Fruit fly (Drosophila melanogaster) whole organism, embryonic: Measurements from ENCODE around the gene CG43880.

Experiments
- CG11560 ChIP-seq: fragments of 200-800 bp; sonication (Bioruptor generic); IDR thresholded peaks from 3 replicates; pipeline ENCODE4 v1.3.6; 2022; ENCODE audit warnings: missing biosample characterization, missing genetic modification characterization
- CG12659 ChIP-seq: fragments of 200-800 bp; sonication (Bioruptor generic); optimal IDR thresholded peaks from 3 replicates; lab custom pipeline; 2017; ENCODE audit warnings: mild to moderate bottlenecking, missing biosample characterization, missing genetic modification reagents, missing genetic modification characterization
- CG13624 ChIP-seq: fragments of 200-800 bp; sonication (Bioruptor generic); optimal IDR thresholded peaks from 2 replicates; lab custom pipeline; 2016; ENCODE audit warnings: missing biosample characterization, missing genetic modification characterization
- CG14014 ChIP-seq: fragments of 200-800 bp; sonication (Bioruptor generic); IDR thresholded peaks from 2 replicates; pipeline ENCODE4 v1.3.6; 2022; ENCODE audit warnings: missing biosample characterization, missing genetic modification characterization
- CG14860 ChIP-seq: fragments of 200-800 bp; sonication (Bioruptor generic); IDR thresholded peaks from 3 replicates; pipeline ENCODE4 v1.3.6; 2022; ENCODE audit warnings: missing biosample characterization, missing genetic modification characterization; ENCODE audit not compliant: partially characterized antibody
- CG15479 ChIP-seq: fragments of 200-800 bp; sonication (Bioruptor generic); optimal IDR thresholded peaks from 3 replicates; lab custom pipeline; 2019; ENCODE audit warnings: missing biosample characterization, mild to moderate bottlenecking, missing genetic modification characterization, moderate library complexity
- CG31365 ChIP-seq: fragments of 200-800 bp; sonication (Bioruptor generic); optimal IDR thresholded peaks from 2 replicates; lab custom pipeline; 2018; ENCODE audit warnings: missing biosample characterization, mild to moderate bottlenecking, missing genetic modification characterization
- CG3726 ChIP-seq: fragments of 200-800 bp; sonication (Bioruptor generic); IDR thresholded peaks from 3 replicates; pipeline ENCODE4, ENCODE4 v1.3.6; 2022; ENCODE audit warnings: missing biosample characterization, missing genetic modification characterization
- CG4707 ChIP-seq: fragments of 200-800 bp; sonication (Bioruptor generic); optimal IDR thresholded peaks from 2 replicates; lab custom pipeline; 2018; ENCODE audit warnings: missing biosample characterization, mild to moderate bottlenecking, missing genetic modification characterization, moderate library complexity
- CG5180 ChIP-seq: fragments of 200-800 bp; sonication (Bioruptor generic); optimal IDR thresholded peaks from 3 replicates; lab custom pipeline; 2017; ENCODE audit warnings: missing biosample characterization, missing genetic modification characterization, mild to moderate bottlenecking, moderate library complexity, missing genetic modification reagents
- CG6254 ChIP-seq: fragments of 200-800 bp; sonication (Bioruptor generic); optimal IDR thresholded peaks from 3 replicates; lab custom pipeline; 2017; ENCODE audit warnings: mild to moderate bottlenecking, missing biosample characterization, missing genetic modification reagents, missing genetic modification characterization
- CG6813 ChIP-seq: fragments of 200-800 bp; sonication (Bioruptor generic); optimal IDR thresholded peaks from 2 replicates; lab custom pipeline; 2017; ENCODE audit warnings: missing biosample characterization, missing genetic modification characterization, mild to moderate bottlenecking, moderate library complexity, missing genetic modification reagents
- D19B ChIP-seq: fragments of 200-800 bp; sonication (Bioruptor generic); optimal IDR thresholded peaks from 2 replicates; lab custom pipeline; 2017; ENCODE audit warnings: missing biosample characterization, mild to moderate bottlenecking, missing genetic modification characterization
- Deaf1 ChIP-seq: fragments of 200-800 bp; optimal IDR thresholded peaks from 3 replicates; lab custom pipeline; 2019; ENCODE audit warnings: missing biosample characterization, mild to moderate bottlenecking, missing genetic modification characterization, moderate library complexity
- HLH3B ChIP-seq: fragments of 200-800 bp; sonication (Bioruptor generic); IDR thresholded peaks from 2 replicates; pipeline ENCODE4 v1.3.6; 2022; ENCODE audit warnings: missing biosample characterization, missing genetic modification characterization
- HmgD ChIP-seq: fragments of 200-800 bp; sonication (Bioruptor generic); optimal IDR thresholded peaks from 3 replicates; lab custom pipeline; 2016; ENCODE audit warnings: missing biosample characterization, missing genetic modification characterization
- Lpt ChIP-seq: fragments of >200 bp; optimal IDR thresholded peaks from 2 replicates; lab custom pipeline; 2018; ENCODE audit warnings: missing biosample characterization, missing genetic modification characterization
- Med ChIP-seq: fragments of 200-800 bp; sonication (Bioruptor generic); peaks from one replicate; lab custom pipeline; 2016; ENCODE audit warnings: missing biosample characterization, missing genetic modification characterization, mild to moderate bottlenecking, inconsistent platforms, moderate library complexity
- Pdp1 ChIP-seq, 2 experiments: fragments of 200-800 bp; sonication (Bioruptor generic); optimal IDR thresholded peaks; 3 replicates each; lab custom pipeline; 2016; ENCODE audit warnings: missing biosample characterization in 2 of 2, missing genetic modification characterization in 2 of 2, mild to moderate bottlenecking in 1 of 2, moderate library complexity in 1 of 2
- Sry-δ ChIP-seq: fragments of 200-800 bp; sonication (Bioruptor generic); optimal IDR thresholded peaks from 2 replicates; lab custom pipeline; 2016; ENCODE audit warnings: missing biosample characterization, missing genetic modification characterization
- Stat92E ChIP-seq, 3 experiments: fragments of >200 bp in 2 of 3; fragments of 200-800 bp in 1 of 3; sonication (Bioruptor generic) in 1 of 3; optimal IDR thresholded peaks; 2 replicates each; lab custom pipeline; 2017 to 2019; ENCODE audit warnings: missing biosample characterization in 3 of 3, missing genetic modification characterization in 3 of 3, mild to moderate bottlenecking in 1 of 3, moderate library complexity in 1 of 3
- Xbp1 ChIP-seq: fragments of 200-800 bp; sonication (Bioruptor generic); optimal IDR thresholded peaks from 3 replicates; lab custom pipeline; 2016; ENCODE audit warnings: missing biosample characterization, mild to moderate bottlenecking, missing genetic modification characterization
- Xrp1 ChIP-seq: fragments of 200-800 bp; sonication (Bioruptor generic); IDR thresholded peaks from 2 replicates; pipeline ENCODE4 v1.3.6; 2022; ENCODE audit warnings: missing biosample characterization, missing genetic modification characterization
- ac ChIP-seq: fragments of 200-800 bp; sonication (Bioruptor generic); optimal IDR thresholded peaks from 3 replicates; lab custom pipeline; 2017; ENCODE audit warnings: missing biosample characterization, mild to moderate bottlenecking, missing genetic modification characterization
- btn ChIP-seq: fragments of 200-800 bp; sonication (Bioruptor generic); optimal IDR thresholded peaks from 2 replicates; lab custom pipeline; 2016; ENCODE audit warnings: missing biosample characterization, missing genetic modification characterization
- cad ChIP-seq: fragments of >200 bp; optimal IDR thresholded peaks from 2 replicates; lab custom pipeline; 2017; ENCODE audit warnings: missing biosample characterization, missing genetic modification characterization
- cg ChIP-seq: fragments of 200-800 bp; sonication (Bioruptor generic); optimal IDR thresholded peaks from 3 replicates; lab custom pipeline; 2019; ENCODE audit warnings: missing biosample characterization, mild to moderate bottlenecking, missing genetic modification characterization, moderate library complexity
- dan ChIP-seq: fragments of 200-800 bp; sonication (Bioruptor generic); IDR thresholded peaks from 2 replicates; pipeline ENCODE4 v1.3.6; 2022; ENCODE audit warnings: missing biosample characterization, missing genetic modification characterization
- dmrt99B ChIP-seq: fragments of 200-800 bp; sonication (Bioruptor generic); optimal IDR thresholded peaks from 2 replicates; lab custom pipeline; 2018; ENCODE audit warnings: missing biosample characterization, mild to moderate bottlenecking, missing genetic modification characterization, moderate library complexity
- fd96Cb ChIP-seq: fragments of 200-800 bp; sonication (Bioruptor generic); optimal IDR thresholded peaks from 2 replicates; lab custom pipeline; 2018; ENCODE audit warnings: missing biosample characterization, mild to moderate bottlenecking, missing genetic modification characterization, moderate library complexity
- fru ChIP-seq: fragments of >200 bp; optimal IDR thresholded peaks from 2 replicates; lab custom pipeline; 2017
- gcm ChIP-seq: fragments of 200-800 bp; sonication (Bioruptor generic); optimal IDR thresholded peaks from 2 replicates; lab custom pipeline; 2019; ENCODE audit warnings: missing biosample characterization, mild to moderate bottlenecking, missing genetic modification characterization, moderate library complexity
- gsb-n ChIP-seq: fragments of 200-800 bp; sonication (Bioruptor generic); optimal IDR thresholded peaks from 3 replicates; lab custom pipeline; 2018; ENCODE audit warnings: missing biosample characterization, mild to moderate bottlenecking, missing genetic modification characterization
- her ChIP-seq: fragments of 200-800 bp; sonication (Bioruptor generic); optimal IDR thresholded peaks from 2 replicates; lab custom pipeline; 2016; ENCODE audit warnings: missing biosample characterization, missing genetic modification characterization
- jigr1 ChIP-seq: fragments of 200-800 bp; sonication (Bioruptor generic); IDR thresholded peaks from 3 replicates; pipeline ENCODE4 v1.3.6; 2022; ENCODE audit warnings: missing biosample characterization, missing genetic modification characterization
- kni ChIP-seq: fragments of 200-800 bp; sonication (Bioruptor generic); optimal IDR thresholded peaks from 3 replicates; lab custom pipeline; 2017; ENCODE audit warnings: mild to moderate bottlenecking, missing biosample characterization, missing genetic modification reagents, missing genetic modification characterization
- lbe ChIP-seq: fragments of 200-800 bp; sonication (Bioruptor generic); optimal IDR thresholded peaks from 2 replicates; lab custom pipeline; 2016; ENCODE audit warnings: missing biosample characterization, mild to moderate bottlenecking, missing genetic modification characterization
- nerfin-1 ChIP-seq: fragments of 200-800 bp; sonication (Bioruptor generic); optimal IDR thresholded peaks from 3 replicates; lab custom pipeline; 2019; ENCODE audit warnings: missing biosample characterization, mild to moderate bottlenecking, missing genetic modification characterization, moderate library complexity
- oc ChIP-seq: fragments of 200-800 bp; sonication (Bioruptor generic); optimal IDR thresholded peaks from 2 replicates; lab custom pipeline; 2018; ENCODE audit warnings: missing biosample characterization, mild to moderate bottlenecking, missing genetic modification characterization, moderate library complexity
- pros ChIP-seq: fragments of 200-800 bp; sonication (Bioruptor generic); optimal IDR thresholded peaks from 3 replicates; lab custom pipeline; 2019; ENCODE audit warnings: missing biosample characterization, mild to moderate bottlenecking, missing genetic modification characterization, moderate library complexity
- sens ChIP-seq: fragments of 200-800 bp; sonication (Bioruptor generic); peaks from one replicate; lab custom pipeline; 2016; ENCODE audit warnings: missing biosample characterization, missing genetic modification characterization
- sim ChIP-seq: fragments of 200-800 bp; sonication (Bioruptor generic); IDR thresholded peaks from 2 replicates; pipeline ENCODE4 v1.3.6; 2022; ENCODE audit warnings: missing biosample characterization, missing genetic modification characterization
- sqz ChIP-seq: fragments of 200-800 bp; sonication (Bioruptor generic); optimal IDR thresholded peaks from 3 replicates; lab custom pipeline; 2018; ENCODE audit warnings: missing biosample characterization, mild to moderate bottlenecking, missing genetic modification characterization
- sug ChIP-seq: fragments of 200-800 bp; optimal IDR thresholded peaks from 2 replicates; lab custom pipeline; 2019; ENCODE audit warnings: missing biosample characterization, mild to moderate bottlenecking, missing genetic modification characterization, moderate library complexity
- tap ChIP-seq: fragments of 200-800 bp; optimal IDR thresholded peaks from 3 replicates; lab custom pipeline; 2019; ENCODE audit warnings: missing biosample characterization, mild to moderate bottlenecking, missing genetic modification characterization, moderate library complexity
- tll ChIP-seq, 2 experiments: fragments of 200-800 bp in 1 of 2; fragments of >200 bp in 1 of 2; sonication (Bioruptor generic) in 1 of 2; optimal IDR thresholded peaks; 2 replicates each; lab custom pipeline; 2017 to 2019; ENCODE audit warnings: missing biosample characterization in 2 of 2, missing genetic modification characterization in 2 of 2, mild to moderate bottlenecking in 1 of 2, moderate library complexity in 1 of 2
- twi ChIP-seq: fragments of 200-800 bp; optimal IDR thresholded peaks from 2 replicates; lab custom pipeline; 2019; ENCODE audit warnings: missing biosample characterization, mild to moderate bottlenecking, missing genetic modification characterization, moderate library complexity
- wor ChIP-seq: fragments of 200-800 bp; sonication (Bioruptor generic); IDR thresholded peaks from 2 replicates; pipeline ENCODE4 v1.3.6; 2022; ENCODE audit warnings: missing biosample characterization, missing genetic modification characterization

Gene CG43880

dm6 chr3L:7984623-7985237 is 38.6 kb upstream of the CG43880 start (continued):
- TF ChIP-seq CG12659 (no peak), nerfin-1 (tag; lab: Kevin White, UChicago) (peak; percentile 38), oc (peak; percentile 52), Med (GFP tag; lab: Kevin White, UChicago) (peak; percentile 28), CG31365 (tag; lab: Kevin White, UChicago) (peak; percentile 39), lbe (GFP tag; lab: Kevin White, UChicago) (no peak), sqz (GFP tag; lab: Kevin White, UChicago) (peak; percentile 20), ac (GFP tag; lab: Kevin White, UChicago) (peak; percentile 35), HLH3B (GFP tag; lab: Robert Waterston, UW) (no peak), CG15479 (peak; percentile 4), gsb-n (tag; lab: Kevin White, UChicago) (peak; percentile 73), CG14860 (no peak), cad (GFP tag; lab: Kevin White, UChicago) (peak; percentile 34), pros (GFP tag; lab: Kevin White, UChicago) (peak; percentile 93), twi (tag; lab: Kevin White, UChicago) (peak; percentile 77), D19B (GFP tag; lab: Kevin White, UChicago) (peak; percentile 37), dmrt99B (tag; lab: Kevin White, UChicago) (no peak), Deaf1 (peak; percentile 6), CG5180 (GFP tag; lab: Kevin White, UChicago) (peak; percentile 8)

- TF ChIP-seq pros (GFP tag; lab: Kevin White, UChicago) (peak; percentile 79), btn (no peak), fd96Cb (tag; lab: Kevin White, UChicago) (no peak), CG15479 (peak; percentile 72), her (GFP tag; lab: Kevin White, UChicago) (no peak), Pdp1 (GFP tag; optimal IDR thresholded peaks at IDR 0.05; lab: Kevin White, UChicago) (no peak), lbe (GFP tag; lab: Kevin White, UChicago) (no peak), kni (GFP tag; lab: Kevin White, UChicago) (peak; percentile 46), Stat92E (GFP tag; optimal IDR thresholded peaks at IDR 0.05; lab: Kevin White, UChicago) (peak in 1 of 3 experiments; percentile 24), CG11560 (no peak), Lpt (GFP tag; lab: Kevin White, UChicago) (peak; percentile 22), Xbp1 (GFP tag; lab: Kevin White, UChicago) (no peak), CG6813 (GFP tag; lab: Kevin White, UChicago) (no peak), dan (GFP tag; lab: Robert Waterston, UW) (no peak), CG3726 (GFP tag; lab: Robert Waterston, UW) (no peak), Xrp1 (GFP tag; lab: Robert Waterston, UW) (no peak), gcm (GFP tag; lab: Kevin White, UChicago) (no peak), fru (no peak), sens (no peak), HmgD (no peak), CG14014 (GFP tag; lab: Robert Waterston, UW) (no peak), cg (GFP tag; lab: Kevin White, UChicago) (no peak), sug (tag; lab: Kevin White, UChicago) (no peak), tll (GFP tag; optimal IDR thresholded peaks at IDR 0.05; lab: Kevin White, UChicago) (peak in 1 of 2 experiments; percentile 91), Sry-δ (GFP tag; lab: Kevin White, UChicago) (no peak), CG6254 (GFP tag; lab: Kevin White, UChicago) (no peak), wor (GFP tag; lab: Robert Waterston, UW) (no peak), CG4707 (no peak), Med (GFP tag; lab: Kevin White, UChicago) (peak; percentile 27), sim (no peak), jigr1 (GFP tag; lab: Robert Waterston, UW) (no peak), CG13624 (GFP tag; lab: Kevin White, UChicago) (no peak), tap (tag; lab: Kevin White, UChicago) (no peak)
Observed at dm6 chr3L:7983602-7984223, 37.6 kb upstream of the CG43880 start.
